Worm (Caenorhabditis elegans): ENCODE data around the gene ocr-1.

ce11 chrV:10723181-10723580, 41.0 kb upstream of the ocr-1 start:
- TF ChIP-seq F13H6.1 (tag; optimal IDR thresholded peaks at IDR 0.05), result no peak
- TF ChIP-seq eyg-1 (tag; optimal IDR thresholded peaks at IDR 0.05), result no peak
- TF ChIP-seq pha-4 (tag; optimal IDR thresholded peaks at IDR 0.05), result no peak
- TF ChIP-seq pag-3 (tag; optimal IDR thresholded peaks at IDR 0.05; ENCODE audit: borderline replicate concordance), result no peak
- no peak for TF ChIP-seq sox-2 (GFP tag; IDR thresholded peaks at IDR 0.05)
- no peak for TF ChIP-seq sdc-2 (tag; optimal IDR thresholded peaks at IDR 0.05)
